Worm (Caenorhabditis elegans) whole organism, late embryonic: Measurements from ENCODE around the gene F49C12.11.
A peak's percentile ranks its signal among the peaks of the same experiment; 100 is the strongest.

Experiments used
- F13H6.1 ChIP-seq: sonication (generic microtip); optimal IDR thresholded peaks from 2 replicates; lab custom pipeline; 2016; ENCODE audit warnings: missing genetic modification characterization, missing compliant biosample characterization
- K09A11.1 ChIP-seq: sonication (generic microtip); optimal IDR thresholded peaks from 2 replicates; lab custom pipeline; 2017; ENCODE audit warnings: antibody characterized with exemption, mild to moderate bottlenecking, missing genetic modification characterization, missing compliant biosample characterization; ENCODE audit not compliant: insufficient read depth
- T23F11.4 ChIP-seq: fragments of 200-800 bp; sonication (Bioruptor generic); optimal IDR thresholded peaks from 2 replicates; lab custom pipeline; 2018; ENCODE audit warnings: mild to moderate bottlenecking, missing genetic modification characterization, missing compliant biosample characterization
- Y22D7AL.16 ChIP-seq: sonication (generic microtip); optimal IDR thresholded peaks from 2 replicates; lab custom pipeline; 2016; ENCODE audit warnings: missing genetic modification characterization, missing compliant biosample characterization
- ama-1 ChIP-seq: fragments of 150-350 bp; optimal IDR thresholded peaks from 2 replicates; lab custom pipeline; 2014
- ceh-2 ChIP-seq: sonication (generic microtip); optimal IDR thresholded peaks from 2 replicates; lab custom pipeline; 2016; ENCODE audit warnings: missing genotype, missing genetic modification characterization, missing compliant biosample characterization
- ceh-22 ChIP-seq: sonication (generic microtip); optimal IDR thresholded peaks from 2 replicates; lab custom pipeline; 2017; ENCODE audit warnings: missing biosample characterization, missing genetic modification characterization
- ceh-30 ChIP-seq: fragments of 150-350 bp; optimal IDR thresholded peaks from 2 replicates; lab custom pipeline; 2014; ENCODE audit warnings: missing biosample characterization, missing genetic modification characterization
- ceh-31 ChIP-seq: sonication (generic microtip); optimal IDR thresholded peaks from 2 replicates; lab custom pipeline; 2016; ENCODE audit warnings: missing genetic modification characterization, missing compliant biosample characterization
- ceh-45 ChIP-seq: fragments of 200-800 bp; sonication (Bioruptor generic); IDR thresholded peaks from 2 replicates; pipeline ENCODE4 v1.3.6; 2022; ENCODE audit warnings: missing genetic modification reagents, missing genetic modification characterization, missing compliant biosample characterization
- ceh-48 ChIP-seq: sonication (generic microtip); optimal IDR thresholded peaks from 2 replicates; lab custom pipeline; 2016; ENCODE audit warnings: missing genetic modification characterization, inconsistent platforms, missing compliant biosample characterization
- ceh-6 ChIP-seq: fragments of 200-800 bp; sonication (Bioruptor generic); optimal IDR thresholded peaks from 2 replicates; lab custom pipeline; 2018; ENCODE audit warnings: mild to moderate bottlenecking, missing genetic modification characterization, missing compliant biosample characterization
- che-1 ChIP-seq: sonication (generic microtip); optimal IDR thresholded peaks from 2 replicates; lab custom pipeline; 2016; ENCODE audit warnings: mild to moderate bottlenecking, missing genetic modification characterization, missing compliant biosample characterization
- dmd-4 ChIP-seq: sonication (generic microtip); optimal IDR thresholded peaks from 2 replicates; lab custom pipeline; 2016; ENCODE audit warnings: borderline replicate concordance, missing genetic modification characterization, missing compliant biosample characterization
- eyg-1 ChIP-seq: sonication (generic microtip); optimal IDR thresholded peaks from 2 replicates; lab custom pipeline; 2016; ENCODE audit warnings: missing genotype, missing genetic modification characterization, missing compliant biosample characterization
- fax-1 ChIP-seq: sonication (generic microtip); optimal IDR thresholded peaks from 2 replicates; lab custom pipeline; 2016; ENCODE audit warnings: missing genotype, missing genetic modification characterization, missing compliant biosample characterization
- fkh-10 ChIP-seq: fragments of 150-350 bp; optimal IDR thresholded peaks from 2 replicates; lab custom pipeline; 2014; ENCODE audit warnings: missing biosample characterization, missing genetic modification reagents, missing genetic modification characterization
- fkh-6 ChIP-seq: sonication (generic microtip); optimal IDR thresholded peaks from 2 replicates; lab custom pipeline; 2016; ENCODE audit warnings: missing genetic modification characterization, missing compliant biosample characterization
- gmeb-2 ChIP-seq: sonication (generic microtip); optimal IDR thresholded peaks from 2 replicates; lab custom pipeline; 2016; ENCODE audit warnings: missing genetic modification characterization, inconsistent platforms, missing compliant biosample characterization
- hlh-13 ChIP-seq: fragments of 200-800 bp; sonication (Bioruptor generic); optimal IDR thresholded peaks from 2 replicates; lab custom pipeline; 2018; ENCODE audit warnings: mild to moderate bottlenecking, missing genetic modification characterization, missing compliant biosample characterization
- hlh-15 ChIP-seq: sonication (generic microtip); optimal IDR thresholded peaks from 2 replicates; lab custom pipeline; 2016; ENCODE audit warnings: missing genetic modification characterization, missing compliant biosample characterization
- hlh-6 ChIP-seq: sonication (generic microtip); optimal IDR thresholded peaks from 2 replicates; lab custom pipeline; 2016; ENCODE audit warnings: missing genotype, missing genetic modification characterization, missing compliant biosample characterization
- lim-6 ChIP-seq: sonication (generic microtip); optimal IDR thresholded peaks from 2 replicates; lab custom pipeline; 2016; ENCODE audit warnings: missing genetic modification characterization, missing compliant biosample characterization
- lin-11 ChIP-seq: fragments of 200-800 bp; sonication (Bioruptor generic); optimal IDR thresholded peaks from 2 replicates; lab custom pipeline; 2018; ENCODE audit warnings: mild to moderate bottlenecking, missing genetic modification characterization, missing compliant biosample characterization
- mec-3 ChIP-seq: sonication (generic microtip); optimal IDR thresholded peaks from 2 replicates; lab custom pipeline; 2016; ENCODE audit warnings: borderline replicate concordance, missing genetic modification characterization, missing compliant biosample characterization
- nhr-11 ChIP-seq: fragments of 150-350 bp; optimal IDR thresholded peaks from 2 replicates; lab custom pipeline; 2014; ENCODE audit warnings: missing biosample characterization, missing genetic modification characterization
- nhr-232 ChIP-seq: sonication (generic microtip); optimal IDR thresholded peaks from 2 replicates; lab custom pipeline; 2016; ENCODE audit warnings: missing genetic modification characterization, missing compliant biosample characterization
- pax-1 ChIP-seq: fragments of 150-350 bp; optimal IDR thresholded peaks from 2 replicates; lab custom pipeline; 2014; ENCODE audit warnings: missing biosample characterization, missing genetic modification characterization
- pha-4 ChIP-seq: fragments of 150-350 bp; optimal IDR thresholded peaks from 2 replicates; lab custom pipeline; 2018; ENCODE audit warnings: missing biosample characterization, missing genetic modification reagents, missing genetic modification characterization
- pqm-1 ChIP-seq: sonication (generic microtip); optimal IDR thresholded peaks from 2 replicates; lab custom pipeline; 2016; ENCODE audit warnings: missing genetic modification characterization, missing compliant biosample characterization
- pros-1 ChIP-seq: fragments of 150-350 bp; optimal IDR thresholded peaks from 2 replicates; lab custom pipeline; 2014; ENCODE audit warnings: missing biosample characterization, missing genetic modification reagents, missing genetic modification characterization
- sox-2 ChIP-seq: fragments of 200-800 bp; sonication (Bioruptor generic); IDR thresholded peaks from 2 replicates; pipeline ENCODE4 v1.3.6; 2022; ENCODE audit warnings: missing genetic modification reagents, missing genetic modification characterization, missing compliant biosample characterization
- syd-9 ChIP-seq: sonication (generic microtip); optimal IDR thresholded peaks from 2 replicates; lab custom pipeline; 2016; ENCODE audit warnings: mild to moderate bottlenecking, missing genetic modification characterization, moderate library complexity, missing compliant biosample characterization
- tbx-2 ChIP-seq: sonication (generic microtip); optimal IDR thresholded peaks from 2 replicates; lab custom pipeline; 2016; ENCODE audit warnings: missing genetic modification characterization, missing compliant biosample characterization
- unc-3 ChIP-seq, 2 experiments: fragments of 200-800 bp in 1 of 2; sonication (Bioruptor generic) in 1 of 2; sonication (generic microtip) in 1 of 2; conservative IDR thresholded peaks in 1 of 2; optimal IDR thresholded peaks in 1 of 2; 2 replicates each; pipeline versions ENCODE4 v1.3.6 to Lab custom; 2016 to 2022; ENCODE audit warnings: missing compliant biosample characterization in 2 of 2, missing genetic modification characterization in 2 of 2, missing genetic modification reagents in 1 of 2
- unc-42 ChIP-seq: sonication (generic microtip); optimal IDR thresholded peaks from 2 replicates; lab custom pipeline; 2016; ENCODE audit warnings: missing genotype, missing genetic modification characterization, missing compliant biosample characterization
- unc-55 ChIP-seq: sonication (generic microtip); optimal IDR thresholded peaks from 2 replicates; lab custom pipeline; 2017; ENCODE audit warnings: missing biosample characterization, missing genetic modification reagents, missing genetic modification characterization
- unc-86 ChIP-seq: sonication (generic microtip); optimal IDR thresholded peaks from 2 replicates; lab custom pipeline; 2016; ENCODE audit warnings: missing genetic modification characterization, missing compliant biosample characterization
- ztf-16 ChIP-seq: sonication (generic microtip); optimal IDR thresholded peaks from 2 replicates; lab custom pipeline; 2017; ENCODE audit warnings: missing genetic modification characterization, missing compliant biosample characterization

The F49C12.11 gene

DNA sequence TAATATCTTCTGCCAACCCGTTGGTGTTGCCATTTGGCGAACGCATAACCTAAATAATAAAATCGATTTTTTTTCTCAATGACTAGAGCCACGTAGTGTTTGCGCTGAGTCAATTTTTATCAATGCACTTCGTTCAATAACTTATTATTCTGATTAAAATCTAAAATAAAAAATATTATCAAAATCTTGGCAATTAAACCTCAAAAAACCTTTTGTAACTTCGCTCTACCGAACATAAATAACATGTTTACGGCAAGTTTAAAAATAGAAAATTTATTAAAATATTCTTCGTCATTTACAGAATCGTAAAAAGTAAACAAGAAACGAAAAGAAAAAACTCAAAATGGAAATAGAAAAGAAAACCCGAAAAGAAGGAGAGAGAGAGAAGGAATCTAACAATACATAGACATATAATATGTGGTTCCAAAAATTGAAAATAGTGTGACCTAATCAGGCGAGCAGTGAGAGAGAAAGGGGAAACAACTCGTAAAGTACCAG is 24.0 kb downstream of the F49C12.11 start, which contains the start of gene pigc-1:
pigc-1 (minus strand) TSS at position 51 of the 498 bp plus-strand sequence.
- no peak for TF ChIP-seq unc-86 (tag; lab: Kevin White, UChicago)
- TF ChIP-seq unc-42 (tag; lab: Kevin White, UChicago), result peak; percentile 8
- TF ChIP-seq, all 69 proteins: peak for 1

DNA sequence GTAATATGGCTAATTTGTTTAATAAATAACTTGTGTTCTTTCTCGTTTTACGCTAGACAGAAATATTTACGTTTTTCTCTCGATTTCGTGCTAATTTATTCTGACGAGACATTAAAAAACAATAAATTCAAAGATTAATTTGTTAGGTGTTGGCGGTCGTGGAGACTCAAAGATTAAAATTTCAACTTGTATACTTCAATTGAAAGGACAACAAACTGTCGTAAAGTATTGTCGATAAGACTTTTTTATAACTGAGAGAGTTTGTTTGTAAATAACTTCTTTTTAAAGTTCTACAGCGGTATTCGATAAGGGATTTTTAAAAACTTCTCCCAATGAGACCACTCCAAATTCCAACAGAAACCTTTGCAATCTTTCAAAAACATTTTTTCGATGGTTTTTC is 34.5 kb downstream of the F49C12.11 start:
- no peak for TF ChIP-seq unc-3 (GFP tag; conservative IDR thresholded peaks at IDR 0.05; lab: Robert Waterston, UW)
- no peak for TF ChIP-seq unc-3 (tag; optimal IDR thresholded peaks at IDR 0.05; lab: Kevin White, UChicago)
- no peak for TF ChIP-seq ceh-30 (tag; lab: Kevin White, UChicago)
- no peak for TF ChIP-seq lim-6 (tag; lab: Kevin White, UChicago)
- TF ChIP-seq che-1, result no peak
- TF ChIP-seq T23F11.4 (GFP tag; lab: Kevin White, UChicago), result no peak
- TF ChIP-seq unc-55, result no peak
- TF ChIP-seq pros-1 (tag; lab: Kevin White, UChicago), result no peak
- TF ChIP-seq unc-86 (tag; lab: Kevin White, UChicago), result no peak
- TF ChIP-seq nhr-232 (tag; lab: Kevin White, UChicago), result no peak
- no peak for TF ChIP-seq mec-3 (tag; lab: Kevin White, UChicago)
- no peak for TF ChIP-seq ceh-45
- no peak for TF ChIP-seq pha-4 (tag; lab: Kevin White, UChicago)
- no peak for TF ChIP-seq hlh-6 (tag; lab: Kevin White, UChicago)
- no peak for TF ChIP-seq gmeb-2 (tag; lab: Kevin White, UChicago)
- TF ChIP-seq hlh-13 (GFP tag; lab: Kevin White, UChicago), result no peak

DNA sequence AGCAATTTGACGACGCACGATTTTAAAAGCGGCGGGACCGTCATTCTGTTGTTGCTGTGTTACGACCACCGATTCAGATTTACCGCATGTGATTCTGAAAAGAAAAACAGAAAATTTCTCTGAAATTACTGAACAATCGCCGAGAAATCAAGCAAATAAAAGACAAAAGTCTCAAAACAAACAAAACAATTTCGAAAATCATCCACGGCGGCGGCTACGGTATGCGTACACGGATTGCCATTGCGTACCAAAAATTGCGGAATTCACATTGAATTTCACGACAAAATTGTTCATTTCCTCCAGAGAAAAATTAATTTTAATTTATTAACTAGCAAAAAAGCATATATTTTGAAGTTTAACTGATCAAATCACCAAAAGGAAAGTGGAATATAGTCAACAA is 47.2 kb downstream of the F49C12.11 start, which contains the start of gene pezo-1:
pezo-1 (minus strand) TSS at position 101 of the 400 bp plus-strand sequence.
- TF ChIP-seq hlh-6 (tag; lab: Kevin White, UChicago) (no peak), Y22D7AL.16 (no peak), hlh-15 (no peak), ceh-48 (tag; lab: Kevin White, UChicago) (no peak), fkh-6 (tag; lab: Kevin White, UChicago) (no peak), tbx-2 (no peak), K09A11.1 (no peak), ceh-22 (tag; lab: Kevin White, UChicago) (no peak), ceh-2 (no peak), ama-1 (lab: Kevin White, UChicago) (no peak), pqm-1 (tag; lab: Kevin White, UChicago) (no peak), fkh-10 (GFP tag; lab: Kevin White, UChicago) (no peak), ceh-31 (no peak), pax-1 (tag; lab: Kevin White, UChicago) (no peak), ceh-6 (GFP tag; lab: Kevin White, UChicago) (no peak), ztf-16 (tag; lab: Kevin White, UChicago) (no peak)

DNA sequence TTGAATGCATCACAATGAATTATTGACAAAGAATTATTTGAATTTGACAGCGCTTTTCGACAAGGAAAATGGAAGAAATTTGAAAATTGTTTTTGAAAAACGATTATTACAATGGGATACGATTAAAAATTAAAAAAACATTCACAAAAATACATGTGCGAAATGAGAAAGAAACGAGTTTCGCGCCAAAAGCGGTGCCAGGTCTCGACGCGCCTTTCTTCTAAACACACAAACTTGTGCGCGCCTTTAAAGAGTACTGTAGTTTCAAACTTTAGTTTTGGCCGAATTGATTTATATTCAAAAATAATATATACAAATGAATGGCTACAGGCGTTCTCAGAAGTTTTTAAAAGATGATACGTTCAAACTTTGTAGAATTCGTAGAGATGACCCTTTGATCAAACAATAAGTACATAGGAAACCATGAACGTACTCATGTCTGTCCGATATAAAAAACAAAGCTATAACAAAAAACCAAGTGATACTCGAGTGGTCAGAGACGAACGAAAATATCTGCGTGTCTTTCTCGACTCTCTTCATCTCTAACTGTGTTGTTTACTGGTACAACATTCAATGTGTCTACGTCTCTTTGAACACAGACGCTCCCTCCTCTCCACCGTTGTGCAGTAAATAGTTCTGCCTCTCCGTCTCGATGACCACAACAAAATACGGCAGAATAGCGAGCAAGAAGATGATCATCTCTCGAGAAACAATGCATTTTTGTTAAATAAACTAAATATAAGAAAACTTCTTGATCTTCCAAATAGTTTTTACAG is 48.9 kb downstream of the F49C12.11 start:
- no peak for TF ChIP-seq dmd-4 (tag; lab: Kevin White, UChicago)
- no peak for TF ChIP-seq F13H6.1 (tag; lab: Kevin White, UChicago)
- TF ChIP-seq T23F11.4 (GFP tag; lab: Kevin White, UChicago), result no peak
- TF ChIP-seq fax-1 (tag; lab: Kevin White, UChicago), result no peak
- TF ChIP-seq lin-11 (tag; lab: Kevin White, UChicago), result no peak
- no peak for TF ChIP-seq ceh-22 (tag; lab: Kevin White, UChicago)
- no peak for TF ChIP-seq ama-1 (lab: Kevin White, UChicago)
- no peak for TF ChIP-seq sox-2 (GFP tag; lab: Robert Waterston, UW)
- no peak for TF ChIP-seq nhr-11
- TF ChIP-seq hlh-6 (tag; lab: Kevin White, UChicago), result no peak
- no peak for TF ChIP-seq mec-3 (tag; lab: Kevin White, UChicago)
- no peak for TF ChIP-seq syd-9 (tag; lab: Kevin White, UChicago)
- TF ChIP-seq eyg-1 (tag; lab: Kevin White, UChicago), result no peak
- TF ChIP-seq nhr-232 (tag; lab: Kevin White, UChicago), result no peak
- no peak for TF ChIP-seq Y22D7AL.16
- TF ChIP-seq lim-6 (tag; lab: Kevin White, UChicago), result no peak
- no peak for TF ChIP-seq fkh-6 (tag; lab: Kevin White, UChicago)
